Worm (Caenorhabditis elegans): Measurements from ENCODE around the gene C50E3.6.
"Not testable (repeated sequence)": the region's sequence is repeated elsewhere in the genome, so short reads cannot be mapped to it uniquely, and the experiment has no call there.

- TF ChIP-seq snpc-4, lin-39, jun-1, mdl-1, zag-1 (tag; optimal IDR thresholded peaks at IDR 0.05): not testable (repeated sequence)
These were observed 41.9 kb downstream of the C50E3.6 start for ce11 chrV:7548499-7548898.

Data from whole organism, L3 larva.